Worm (Caenorhabditis elegans) whole organism, L3 larva: ENCODE measurements around the gene cutl-17.

Source experiments
- daf-12 ChIP-seq: fragments of 150-350 bp; optimal IDR thresholded peaks from 2 replicates; lab custom pipeline; 2014; ENCODE audit warnings: missing biosample characterization, missing genetic modification reagents, missing genetic modification characterization
- egl-5 ChIP-seq: fragments of 150-350 bp; optimal IDR thresholded peaks from 2 replicates; lab custom pipeline; 2017; ENCODE audit warnings: missing biosample characterization, missing genetic modification reagents, missing genetic modification characterization, inconsistent platforms
- elt-1 ChIP-seq: fragments of 150-350 bp; optimal IDR thresholded peaks from 2 replicates; lab custom pipeline; 2014; ENCODE audit warnings: missing biosample characterization, missing genetic modification characterization
- eor-1 ChIP-seq, 2 experiments: fragments of 150-350 bp; optimal IDR thresholded peaks; 2 replicates each; lab custom pipeline; 2014 to 2018; ENCODE audit warnings: missing biosample characterization in 2 of 2, missing genetic modification characterization in 2 of 2
- lin-15B ChIP-seq: fragments of 150-350 bp; optimal IDR thresholded peaks from 2 replicates; lab custom pipeline; 2014; ENCODE audit warnings: missing biosample characterization, missing genetic modification characterization
- lin-39 ChIP-seq: fragments of 150-350 bp; optimal IDR thresholded peaks from 2 replicates; lab custom pipeline; 2018; ENCODE audit warnings: missing biosample characterization, missing genetic modification reagents, missing genetic modification characterization
- nhr-28 ChIP-seq: fragments of 150-350 bp; optimal IDR thresholded peaks from 2 replicates; lab custom pipeline; 2014; ENCODE audit warnings: missing biosample characterization, missing genetic modification characterization
- nhr-77 ChIP-seq: fragments of 150-350 bp; optimal IDR thresholded peaks from 2 replicates; lab custom pipeline; 2014; ENCODE audit warnings: missing biosample characterization, missing genetic modification characterization

- TF ChIP-seq egl-5 (tag; lab: Kevin White, UChicago) (no peak), daf-12 (no peak), nhr-28 (tag; lab: Kevin White, UChicago) (no peak), elt-1 (no peak), lin-39 (tag; lab: Kevin White, UChicago) (no peak), eor-1 (tag; optimal IDR thresholded peaks at IDR 0.05; lab: Kevin White, UChicago) (no peak), nhr-77 (tag; lab: Kevin White, UChicago) (no peak), lin-15B (tag; lab: Kevin White, UChicago) (no peak)
These were observed 7.1 kb upstream of the cutl-17 start for ce11 chrIV:9464345-9464783.
